Worm (Caenorhabditis elegans) whole organism, early embryonic: ENCODE measurements around the gene enri-2.

Experiments
- B0310.2 ChIP-seq: sonication (generic microtip); optimal IDR thresholded peaks from 2 replicates; lab custom pipeline; 2016; ENCODE audit warnings: mild to moderate bottlenecking, missing genetic modification characterization, missing compliant biosample characterization
- F13C5.2 ChIP-seq: sonication (generic microtip); optimal IDR thresholded peaks from 2 replicates; lab custom pipeline; 2017; ENCODE audit warnings: mild to moderate bottlenecking, missing genetic modification characterization, inconsistent platforms, missing compliant biosample characterization
- aly-1 ChIP-seq: sonication (generic microtip); optimal IDR thresholded peaks from 2 replicates; lab custom pipeline; 2016; ENCODE audit warnings: missing genetic modification characterization, missing compliant biosample characterization
- ama-1 ChIP-seq: fragments of 150-350 bp; optimal IDR thresholded peaks from 2 replicates; lab custom pipeline; 2014
- ceh-13 ChIP-seq: fragments of 200-800 bp; sonication (Bioruptor generic); optimal IDR thresholded peaks from 2 replicates; lab custom pipeline; 2018; ENCODE audit warnings: mild to moderate bottlenecking, missing genetic modification characterization, missing compliant biosample characterization
- ceh-36 ChIP-seq: sonication (generic microtip); optimal IDR thresholded peaks from 2 replicates; lab custom pipeline; 2016; ENCODE audit warnings: missing genetic modification characterization, inconsistent platforms, missing compliant biosample characterization
- ets-7 ChIP-seq: sonication (generic microtip); optimal IDR thresholded peaks from 2 replicates; lab custom pipeline; 2016; ENCODE audit warnings: missing genotype, missing genetic modification characterization, missing compliant biosample characterization
- flt-1 ChIP-seq: fragments of 200-800 bp; sonication (Bioruptor generic); IDR thresholded peaks from 2 replicates; pipeline ENCODE4 v1.3.6; 2022; ENCODE audit warnings: missing genetic modification characterization, missing compliant biosample characterization
- hmbx-1 ChIP-seq: sonication (generic microtip); optimal IDR thresholded peaks from 2 replicates; lab custom pipeline; 2016; ENCODE audit warnings: mild to moderate bottlenecking, missing genetic modification characterization, missing compliant biosample characterization
- hmg-4 ChIP-seq: fragments of 200-800 bp; sonication (Bioruptor generic); optimal IDR thresholded peaks from 2 replicates; lab custom pipeline; 2018; ENCODE audit warnings: mild to moderate bottlenecking, missing genetic modification characterization, missing compliant biosample characterization
- hnd-1 ChIP-seq: sonication (generic microtip); optimal IDR thresholded peaks from 2 replicates; lab custom pipeline; 2016; ENCODE audit warnings: missing genetic modification characterization, missing compliant biosample characterization
- pes-1 ChIP-seq: fragments of 200-800 bp; sonication (Bioruptor generic); IDR thresholded peaks from 2 replicates; pipeline ENCODE4 v1.3.6; 2022; ENCODE audit warnings: missing genetic modification reagents, missing genetic modification characterization, missing compliant biosample characterization
- scrt-1 ChIP-seq: fragments of 200-800 bp; sonication (Bioruptor generic); IDR thresholded peaks from 2 replicates; pipeline ENCODE4 v1.3.6; 2022; ENCODE audit warnings: missing genetic modification characterization, missing compliant biosample characterization
- sea-1 ChIP-seq: fragments of 200-800 bp; sonication (Bioruptor generic); conservative IDR thresholded peaks from 2 replicates; pipeline ENCODE4 v1.3.6; 2022; ENCODE audit warnings: missing genetic modification characterization, missing compliant biosample characterization
- tbx-11 ChIP-seq: fragments of 200-800 bp; sonication (Bioruptor generic); IDR thresholded peaks from 2 replicates; pipeline ENCODE4 v1.3.6; 2022; ENCODE audit warnings: missing genetic modification characterization, missing compliant biosample characterization
- tbx-37 ChIP-seq: fragments of 200-800 bp; sonication (Bioruptor generic); conservative IDR thresholded peaks from 2 replicates; pipeline ENCODE4 v1.3.6; 2022; ENCODE audit warnings: missing genetic modification reagents, missing genetic modification characterization, missing compliant biosample characterization
- tra-4 ChIP-seq: sonication (generic microtip); optimal IDR thresholded peaks from 2 replicates; lab custom pipeline; 2017; ENCODE audit warnings: missing genetic modification characterization, missing compliant biosample characterization

The enri-2 gene

ce11 chrX:14504551-14504902 lies 41.1 kb upstream of the enri-2 start:
- TF ChIP-seq pes-1 (GFP tag; lab: Robert Waterston, UW) = 0 out of 2 replicates have a peak, but pooled peaks have one; percentile 0
- TF ChIP-seq hnd-1 (tag; lab: Kevin White, UChicago) = no peak

- TF ChIP-seq hmg-4 (GFP tag; lab: Kevin White, UChicago) (peak; percentile 82), flt-1 (GFP tag; lab: Robert Waterston, UW) (no peak), F13C5.2 (tag; lab: Kevin White, UChicago) (no peak), sea-1 (GFP tag; lab: Robert Waterston, UW) (0 out of 2 replicates have a peak, but pooled peaks have one; percentile 40)
Observed at ce11 chrX:14505578-14506353, 39.9 kb upstream of the enri-2 start.

ce11 chrX:14507992-14508391 lies 37.7 kb upstream of the enri-2 start:
- no peak for TF ChIP-seq tbx-11
- TF ChIP-seq tra-4 (tag; lab: Kevin White, UChicago) = no peak
- TF ChIP-seq aly-1 (tag; lab: Kevin White, UChicago) = no peak
- no peak for TF ChIP-seq ceh-13 (GFP tag; lab: Kevin White, UChicago)
- no peak for TF ChIP-seq scrt-1 (GFP tag; lab: Robert Waterston, UW)
- no peak for TF ChIP-seq hmbx-1
- no peak for TF ChIP-seq hmg-4 (GFP tag; lab: Kevin White, UChicago)
- no peak for TF ChIP-seq pes-1 (GFP tag; lab: Robert Waterston, UW)
- TF ChIP-seq B0310.2 (tag; lab: Kevin White, UChicago) = no peak
- no peak for TF ChIP-seq ama-1 (lab: Kevin White, UChicago)
- no peak for TF ChIP-seq sea-1 (GFP tag; lab: Robert Waterston, UW)
- TF ChIP-seq flt-1 (GFP tag; lab: Robert Waterston, UW) = no peak
- TF ChIP-seq tbx-37 (GFP tag; lab: Robert Waterston, UW) = no peak
- no peak for TF ChIP-seq hnd-1 (tag; lab: Kevin White, UChicago)
- TF ChIP-seq ets-7 (tag; lab: Kevin White, UChicago) = no peak
- TF ChIP-seq ceh-36 (tag; lab: Kevin White, UChicago) = no peak
- no peak for TF ChIP-seq F13C5.2 (tag; lab: Kevin White, UChicago)

- TF ChIP-seq ama-1 (lab: Kevin White, UChicago) = no peak
- no peak for TF ChIP-seq hmg-4 (GFP tag; lab: Kevin White, UChicago)
- no peak for TF ChIP-seq ceh-36 (tag; lab: Kevin White, UChicago)
- TF ChIP-seq ceh-13 (GFP tag; lab: Kevin White, UChicago) = no peak
- TF ChIP-seq sea-1 (GFP tag; lab: Robert Waterston, UW) = no peak
- no peak for TF ChIP-seq tbx-11
- no peak for TF ChIP-seq scrt-1 (GFP tag; lab: Robert Waterston, UW)
- no peak for TF ChIP-seq hnd-1 (tag; lab: Kevin White, UChicago)
- TF ChIP-seq tbx-37 (GFP tag; lab: Robert Waterston, UW) = no peak
- TF ChIP-seq aly-1 (tag; lab: Kevin White, UChicago) = no peak
- no peak for TF ChIP-seq pes-1 (GFP tag; lab: Robert Waterston, UW)
- no peak for TF ChIP-seq ets-7 (tag; lab: Kevin White, UChicago)
- TF ChIP-seq hmbx-1 = no peak
- no peak for TF ChIP-seq tra-4 (tag; lab: Kevin White, UChicago)
- no peak for TF ChIP-seq B0310.2 (tag; lab: Kevin White, UChicago)
Observed at ce11 chrX:14508823-14509259, 36.8 kb upstream of the enri-2 start.

- TF ChIP-seq hmbx-1 (no peak), sea-1 (GFP tag; lab: Robert Waterston, UW) (no peak), B0310.2 (tag; lab: Kevin White, UChicago) (no peak), ceh-13 (GFP tag; lab: Kevin White, UChicago) (no peak), hmg-4 (GFP tag; lab: Kevin White, UChicago) (no peak), hnd-1 (tag; lab: Kevin White, UChicago) (no peak), pes-1 (GFP tag; lab: Robert Waterston, UW) (no peak), flt-1 (GFP tag; lab: Robert Waterston, UW) (no peak), ama-1 (lab: Kevin White, UChicago) (no peak), ceh-36 (tag; lab: Kevin White, UChicago) (no peak), tra-4 (tag; lab: Kevin White, UChicago) (no peak), ets-7 (tag; lab: Kevin White, UChicago) (no peak), tbx-11 (no peak), aly-1 (tag; lab: Kevin White, UChicago) (no peak), F13C5.2 (tag; lab: Kevin White, UChicago) (no peak), scrt-1 (GFP tag; lab: Robert Waterston, UW) (no peak), tbx-37 (GFP tag; lab: Robert Waterston, UW) (no peak)
Observed at ce11 chrX:14510358-14510757, 35.3 kb upstream of the enri-2 start.

ce11 chrX:14512817-14513216 lies 32.8 kb upstream of the enri-2 start, which contains the start of gene fbxa-141:
TSS of gene fbxa-141 (minus strand) at chrX:14512917.
- no peak for TF ChIP-seq flt-1 (GFP tag; lab: Robert Waterston, UW)

- TF ChIP-seq F13C5.2 (tag; lab: Kevin White, UChicago) = no peak
- peak; percentile 5 for TF ChIP-seq ceh-36 (tag; lab: Kevin White, UChicago)
- no peak for TF ChIP-seq ets-7 (tag; lab: Kevin White, UChicago)
Observed at ce11 chrX:14513462-14513861, 32.2 kb upstream of the enri-2 start.
